ENCODE assay signal across 1 fruit fly cellular context in genomic region chr3L:3460402-3461027, dm6.
TF ChIP-seq lines count a peak whose summit lies in the region.

eIF5B (minus strand) TSS chr3L:3460977.

TF ChIP-seq in whole organism, embryonic, 481 proteins besides CTCF, POLR2A, EP300 and RAD21 (continued from another document):
- TF ChIP-seq gsb (GFP tag; IDR thresholded peaks at IDR 0.05; lab: Robert Waterston, UW): peak; percentile 70
- peak; percentile 72; the same call in 1 of the 2 replicates for TF ChIP-seq HLH3B (GFP tag; IDR thresholded peaks at IDR 0.05; lab: Robert Waterston, UW)
- TF ChIP-seq CG2712 (tag; optimal IDR thresholded peaks at IDR 0.05; lab: Kevin White, UChicago): peak; percentile 83
- TF ChIP-seq pb (GFP tag; optimal IDR thresholded peaks at IDR 0.05; lab: Kevin White, UChicago): no peak
- no peak for TF ChIP-seq da (GFP tag; optimal IDR thresholded peaks at IDR 0.05; lab: Kevin White, UChicago)
- TF ChIP-seq CG3847 (GFP tag; IDR thresholded peaks at IDR 0.05; lab: Robert Waterston, UW): peak; percentile 91
- TF ChIP-seq CG7271 (tag; optimal IDR thresholded peaks at IDR 0.05; lab: Kevin White, UChicago): no peak
- peak; percentile 8 for TF ChIP-seq pho (GFP tag; optimal IDR thresholded peaks at IDR 0.05; lab: Kevin White, UChicago)
- no peak for TF ChIP-seq chinmo (GFP tag; IDR thresholded peaks at IDR 0.05; lab: Robert Waterston, UW; ENCODE audit: partially characterized antibody)
- peak; percentile 22 for TF ChIP-seq CG10654 (GFP tag; optimal IDR thresholded peaks at IDR 0.05; lab: Kevin White, UChicago)
- TF ChIP-seq CG14050 (GFP tag; IDR thresholded peaks at IDR 0.05; lab: Robert Waterston, UW): peak; percentile 81
- peak; percentile 86 for TF ChIP-seq dmrt11E (tag; optimal IDR thresholded peaks at IDR 0.05; lab: Kevin White, UChicago)
- peak; percentile 38 for TF ChIP-seq salm (tag; optimal IDR thresholded peaks at IDR 0.05; lab: Kevin White, UChicago)
- peak; percentile 87 for TF ChIP-seq ci (GFP tag; IDR thresholded peaks at IDR 0.05; lab: Robert Waterston, UW)
- no peak for TF ChIP-seq CG3995 (GFP tag; optimal IDR thresholded peaks at IDR 0.05; lab: Kevin White, UChicago)
- TF ChIP-seq ap (GFP tag; IDR thresholded peaks at IDR 0.05; lab: Robert Waterston, UW): peak; percentile 83
- TF ChIP-seq CG1603 (tag; optimal IDR thresholded peaks at IDR 0.05; lab: Kevin White, UChicago): peak; percentile 55
- TF ChIP-seq Trl (optimal IDR thresholded peaks at IDR 0.05; lab: Kevin White, UChicago): no peak
- TF ChIP-seq Trl (GFP tag; optimal IDR thresholded peaks at IDR 0.05; lab: Kevin White, UChicago): peak; percentile 12
- TF ChIP-seq maf-S (GFP tag; optimal IDR thresholded peaks at IDR 0.05; lab: Kevin White, UChicago): peak; percentile 18
- peak; percentile 84 for TF ChIP-seq stc (GFP tag; IDR thresholded peaks at IDR 0.05; lab: Robert Waterston, UW)
- TF ChIP-seq CG12299 (tag; optimal IDR thresholded peaks at IDR 0.05; lab: Kevin White, UChicago): no peak
- peak; percentile 76 for TF ChIP-seq Drgx (GFP tag; IDR thresholded peaks at IDR 0.05; lab: Robert Waterston, UW)
- no peak for TF ChIP-seq CG7963 (GFP tag; IDR thresholded peaks at IDR 0.05; lab: Robert Waterston, UW; ENCODE audit: partially characterized antibody)
- peak; percentile 82 for TF ChIP-seq CG11247 (GFP tag; IDR thresholded peaks at IDR 0.05; lab: Robert Waterston, UW)
- TF ChIP-seq dysf (GFP tag; IDR thresholded peaks at IDR 0.05; lab: Robert Waterston, UW): peak; percentile 86
- TF ChIP-seq E2f1 (GFP tag; IDR thresholded peaks at IDR 0.05; lab: Robert Waterston, UW): peak; percentile 83
- no peak for TF ChIP-seq cg (GFP tag; optimal IDR thresholded peaks at IDR 0.05; lab: Kevin White, UChicago)
- TF ChIP-seq TFAM (GFP tag; optimal IDR thresholded peaks at IDR 0.05; lab: Kevin White, UChicago): no peak
- peak; percentile 71 for TF ChIP-seq ara (GFP tag; IDR thresholded peaks at IDR 0.05; lab: Robert Waterston, UW)
- peak; percentile 84 for TF ChIP-seq esg (GFP tag; conservative IDR thresholded peaks at IDR 0.05; lab: Robert Waterston, UW)
- TF ChIP-seq H2.0 (GFP tag; IDR thresholded peaks at IDR 0.05; lab: Robert Waterston, UW): peak; percentile 86
- TF ChIP-seq CG11723 (GFP tag; optimal IDR thresholded peaks at IDR 0.05; lab: Kevin White, UChicago): peak; percentile 72
- TF ChIP-seq schlank (tag; optimal IDR thresholded peaks at IDR 0.05; lab: Kevin White, UChicago): peak; percentile 42
- TF ChIP-seq zen2 (GFP tag; IDR thresholded peaks at IDR 0.05; lab: Robert Waterston, UW; ENCODE audit: partially characterized antibody): no peak
- TF ChIP-seq aop (GFP tag; IDR thresholded peaks at IDR 0.05; lab: Robert Waterston, UW): peak; percentile 63; the same call in 1 of the 2 replicates
- no peak for TF ChIP-seq her (GFP tag; optimal IDR thresholded peaks at IDR 0.05; lab: Kevin White, UChicago)
- peak; percentile 12 for TF ChIP-seq Ets97D (GFP tag; optimal IDR thresholded peaks at IDR 0.05; lab: Kevin White, UChicago)
